Worm (Caenorhabditis elegans): ENCODE results near the gene Y42A5A.1.

The Y42A5A.1 gene

ce11 chrV:11076403-11076802 is 11.3 kb upstream of the Y42A5A.1 start (continued):
- TF ChIP-seq ceh-90 (tag; optimal IDR thresholded peaks at IDR 0.05) (no peak), lin-35 (GFP tag; optimal IDR thresholded peaks at IDR 0.05) (no peak), nhr-47 (tag; optimal IDR thresholded peaks at IDR 0.05) (peak; percentile 27), unc-62 (GFP tag; optimal IDR thresholded peaks at IDR 0.05) (no peak), unc-98 (GFP tag; IDR thresholded peaks at IDR 0.05) (no peak), unc-30 (tag; optimal IDR thresholded peaks at IDR 0.05) (no peak), nhr-19 (GFP tag; conservative IDR thresholded peaks at IDR 0.05) (no peak; the same call in 1 of the 2 replicates), alr-1 (tag; optimal IDR thresholded peaks at IDR 0.05; ENCODE audit: borderline replicate concordance) (no peak), mep-1 (tag; optimal IDR thresholded peaks at IDR 0.05) (no peak), ceh-88 (GFP tag; IDR thresholded peaks at IDR 0.05) (no peak), nhr-12 (tag; optimal IDR thresholded peaks at IDR 0.05) (no peak), aly-2 (tag; optimal IDR thresholded peaks at IDR 0.05) (peak; percentile 96), C04F5.9 (tag; optimal IDR thresholded peaks at IDR 0.05) (no peak), ztf-4 (tag; optimal IDR thresholded peaks at IDR 0.05) (no peak), dsc-1 (tag; optimal IDR thresholded peaks at IDR 0.05) (no peak), egl-27 (tag; optimal IDR thresholded peaks at IDR 0.05) (no peak), nhr-76 (tag; optimal IDR thresholded peaks at IDR 0.05) (no peak), swsn-7 (tag; optimal IDR thresholded peaks at IDR 0.05) (no peak), nhr-237 (tag; optimal IDR thresholded peaks at IDR 0.05) (no peak), pqm-1 (tag; optimal IDR thresholded peaks at IDR 0.05) (no peak), ama-1 (optimal IDR thresholded peaks at IDR 0.05) (peak; percentile 85), lsy-2 (tag; optimal IDR thresholded peaks at IDR 0.05) (peak in 1 of 2 experiments; percentile 18), ztf-11 (tag; optimal IDR thresholded peaks at IDR 0.05) (no peak)

ce11 chrV:11078104-11078724 is 9.5 kb upstream of the Y42A5A.1 start, which contains the start of gene act-2:
Gene act-2, minus strand, starts transcription at chrV:11078154.
- TF ChIP-seq grh-1 (GFP tag; IDR thresholded peaks at IDR 0.05) = no peak
- TF ChIP-seq lin-14 (GFP tag; optimal IDR thresholded peaks at IDR 0.05) = peak; percentile 94
- peak; percentile 91 to 92 for TF ChIP-seq lin-35 (GFP tag; optimal IDR thresholded peaks at IDR 0.05)
- TF ChIP-seq hlh-4 (tag; optimal IDR thresholded peaks at IDR 0.05) = no peak
- TF ChIP-seq ceh-88 (GFP tag; IDR thresholded peaks at IDR 0.05) = no peak; the same call in 1 of the 2 replicates
- peak; percentile 61 for TF ChIP-seq nhr-19 (GFP tag; conservative IDR thresholded peaks at IDR 0.05)
- no peak for TF ChIP-seq pag-3 (tag; optimal IDR thresholded peaks at IDR 0.05; ENCODE audit: borderline replicate concordance, insufficient read depth)
- no peak for TF ChIP-seq snpc-4 (tag; optimal IDR thresholded peaks at IDR 0.05)
- peak; percentile 61 to 74 for TF ChIP-seq lsy-2 (tag; optimal IDR thresholded peaks at IDR 0.05)
- TF ChIP-seq xbp-1 (tag; optimal IDR thresholded peaks at IDR 0.05) = peak; percentile 69
- no peak for TF ChIP-seq dsc-1 (tag; optimal IDR thresholded peaks at IDR 0.05)
- no peak for TF ChIP-seq unc-130 (tag; optimal IDR thresholded peaks at IDR 0.05)
- peak; percentile 63 for TF ChIP-seq skn-1 (tag; optimal IDR thresholded peaks at IDR 0.05)
- peak; percentile 47 for TF ChIP-seq nhr-77 (tag; optimal IDR thresholded peaks at IDR 0.05)
- no peak for TF ChIP-seq unc-30 (tag; optimal IDR thresholded peaks at IDR 0.05)
- peak; percentile 75 for TF ChIP-seq mep-1 (tag; optimal IDR thresholded peaks at IDR 0.05)
- no peak for TF ChIP-seq ceh-90 (tag; optimal IDR thresholded peaks at IDR 0.05)
- peak; percentile 7 for TF ChIP-seq pax-3 (tag; optimal IDR thresholded peaks at IDR 0.05)
- peak; percentile 89 to 93 (median 93) for TF ChIP-seq dpl-1 (GFP tag; optimal IDR thresholded peaks at IDR 0.05)
- no peak for TF ChIP-seq sup-37 (GFP tag; optimal IDR thresholded peaks at IDR 0.05)
- TF ChIP-seq nhr-237 (tag; optimal IDR thresholded peaks at IDR 0.05) = peak; percentile 33
- peak; percentile 92 for TF ChIP-seq snu-23 (GFP tag; optimal IDR thresholded peaks at IDR 0.05)
- no peak for TF ChIP-seq fkh-4 (tag; optimal IDR thresholded peaks at IDR 0.05; ENCODE audit: borderline replicate concordance)
- TF ChIP-seq ztf-4 (tag; optimal IDR thresholded peaks at IDR 0.05) = peak; percentile 31
- no peak for TF ChIP-seq ceh-63 (GFP tag; optimal IDR thresholded peaks at IDR 0.05)
- TF ChIP-seq C16A3.4 (tag; optimal IDR thresholded peaks at IDR 0.05) = peak; percentile 66
- TF ChIP-seq tlp-1 (tag; optimal IDR thresholded peaks at IDR 0.05) = no peak
- TF ChIP-seq efl-3 (GFP tag; optimal IDR thresholded peaks at IDR 0.05) = no peak
- TF ChIP-seq ets-5 (GFP tag; IDR thresholded peaks at IDR 0.05) = no peak
- TF ChIP-seq aha-1 (tag; optimal IDR thresholded peaks at IDR 0.05) = no peak
- TF ChIP-seq unc-86 (tag; optimal IDR thresholded peaks at IDR 0.05) = peak; percentile 68
- TF ChIP-seq egl-27 (tag; optimal IDR thresholded peaks at IDR 0.05) = no peak
- TF ChIP-seq nhr-11 (tag; optimal IDR thresholded peaks at IDR 0.05) = no peak
- TF ChIP-seq nhr-20 (tag; optimal IDR thresholded peaks at IDR 0.05) = peak; percentile 86
- no peak for TF ChIP-seq irx-1 (tag; optimal IDR thresholded peaks at IDR 0.05)
- peak; percentile 84 to 87 for TF ChIP-seq efl-1 (optimal IDR thresholded peaks at IDR 0.05)
- peak; percentile 85 to 98 for TF ChIP-seq efl-1 (GFP tag; optimal IDR thresholded peaks at IDR 0.05 in 1 of 2)
- TF ChIP-seq egl-13 (tag; optimal IDR thresholded peaks at IDR 0.05) = no peak
- peak; percentile 51 for TF ChIP-seq isw-1 (GFP tag; IDR thresholded peaks at IDR 0.05)
